Worm (Caenorhabditis elegans) whole organism, L2 larva: Measurements from ENCODE around the gene F53A9.9.
A peak's percentile ranks its signal among the peaks of the same experiment; 100 is the strongest.
"Not testable (repeated sequence)": the region's sequence is repeated elsewhere in the genome, so short reads cannot be mapped to it uniquely, and the experiment has no call there.

ENCODE experiments used
- C34F6.9 ChIP-seq: fragments of 150-350 bp; optimal IDR thresholded peaks from 2 replicates; lab custom pipeline; 2014; ENCODE audit warnings: missing biosample characterization, missing genetic modification characterization
- F13H6.1 ChIP-seq: sonication (generic microtip); optimal IDR thresholded peaks from 2 replicates; lab custom pipeline; 2016; ENCODE audit warnings: missing genetic modification characterization, missing compliant biosample characterization
- Y55F3AM.14 ChIP-seq: fragments of 200-800 bp; sonication (Bioruptor generic); optimal IDR thresholded peaks from 2 replicates; lab custom pipeline; 2018; ENCODE audit warnings: mild to moderate bottlenecking, missing genetic modification characterization, missing compliant biosample characterization
- aly-2 ChIP-seq: fragments of 150-350 bp; optimal IDR thresholded peaks from 2 replicates; lab custom pipeline; 2014; ENCODE audit warnings: missing biosample characterization, missing genetic modification characterization
- ama-1 ChIP-seq: fragments of 150-350 bp; optimal IDR thresholded peaks from 2 replicates; lab custom pipeline; 2018; ENCODE audit warnings: inconsistent platforms
- blmp-1 ChIP-seq: sonication (generic microtip); optimal IDR thresholded peaks from 2 replicates; lab custom pipeline; 2017; ENCODE audit warnings: missing genetic modification characterization, mild to moderate bottlenecking, missing compliant biosample characterization, antibody characterized with exemption, moderate library complexity; ENCODE audit not compliant: insufficient read depth
- ceh-82 ChIP-seq: fragments of 150-350 bp; optimal IDR thresholded peaks from 2 replicates; lab custom pipeline; 2014; ENCODE audit warnings: missing biosample characterization, missing genetic modification characterization
- crh-2 ChIP-seq: sonication (generic microtip); optimal IDR thresholded peaks from 2 replicates; lab custom pipeline; 2017; ENCODE audit warnings: missing biosample characterization, missing genetic modification characterization
- egl-27 ChIP-seq: sonication (generic microtip); optimal IDR thresholded peaks from 3 replicates; lab custom pipeline; 2017; ENCODE audit warnings: missing biosample characterization, missing genetic modification reagents, missing genetic modification characterization
- elt-3 ChIP-seq: sonication (generic microtip); optimal IDR thresholded peaks from 2 replicates; lab custom pipeline; 2017; ENCODE audit warnings: missing biosample characterization, missing genetic modification characterization
- fos-1 ChIP-seq: fragments of 150-350 bp; optimal IDR thresholded peaks from 2 replicates; lab custom pipeline; 2014; ENCODE audit warnings: missing biosample characterization, missing genetic modification characterization
- gmeb-1 ChIP-seq: fragments of 150-350 bp; optimal IDR thresholded peaks from 2 replicates; lab custom pipeline; 2014; ENCODE audit warnings: missing biosample characterization, missing genetic modification characterization
- lin-13 ChIP-seq: fragments of 150-350 bp; optimal IDR thresholded peaks from 2 replicates; lab custom pipeline; 2014; ENCODE audit warnings: missing biosample characterization, missing genetic modification reagents, missing genetic modification characterization
- lsy-2 ChIP-seq, 2 experiments: fragments of 150-350 bp in 1 of 2; sonication (generic microtip) in 1 of 2; optimal IDR thresholded peaks; 2 replicates each; lab custom pipeline; 2014 to 2017; ENCODE audit warnings: missing biosample characterization in 2 of 2, missing genetic modification characterization in 2 of 2
- mab-5 ChIP-seq: fragments of 150-350 bp; optimal IDR thresholded peaks from 2 replicates; lab custom pipeline; 2014; ENCODE audit warnings: missing biosample characterization, missing genetic modification characterization
- mdl-1 ChIP-seq, 2 experiments: fragments of 150-350 bp in 1 of 2; sonication (generic microtip) in 1 of 2; optimal IDR thresholded peaks; 2 replicates each; lab custom pipeline; 2017; ENCODE audit warnings: missing biosample characterization in 2 of 2, missing genetic modification characterization in 2 of 2
- nhr-10 ChIP-seq: sonication (generic microtip); optimal IDR thresholded peaks from 2 replicates; lab custom pipeline; 2017; ENCODE audit warnings: missing biosample characterization, missing genetic modification characterization
- nhr-12 ChIP-seq: fragments of 150-350 bp; optimal IDR thresholded peaks from 2 replicates; lab custom pipeline; 2014; ENCODE audit warnings: missing biosample characterization, missing genetic modification characterization
- nhr-129 ChIP-seq: fragments of 150-350 bp; optimal IDR thresholded peaks from 2 replicates; lab custom pipeline; 2014; ENCODE audit warnings: missing biosample characterization, missing genetic modification characterization
- nhr-21 ChIP-seq: fragments of 150-350 bp; optimal IDR thresholded peaks from 2 replicates; lab custom pipeline; 2014; ENCODE audit warnings: missing biosample characterization, missing genetic modification characterization
- nhr-6 ChIP-seq: fragments of 150-350 bp; optimal IDR thresholded peaks from 2 replicates; lab custom pipeline; 2014; ENCODE audit warnings: missing biosample characterization, missing genetic modification characterization
- sem-4 ChIP-seq: fragments of 150-350 bp; optimal IDR thresholded peaks from 2 replicates; lab custom pipeline; 2014; ENCODE audit warnings: missing biosample characterization, missing genetic modification reagents, missing genetic modification characterization
- skn-1 ChIP-seq: sonication (generic microtip); optimal IDR thresholded peaks from 2 replicates; lab custom pipeline; 2017; ENCODE audit warnings: missing biosample characterization, missing genetic modification characterization
- sma-9 ChIP-seq, 2 experiments: fragments of 150-350 bp in 1 of 2; sonication (generic microtip) in 1 of 2; optimal IDR thresholded peaks; 2 replicates each; lab custom pipeline; 2014 to 2016; ENCODE audit warnings: missing genetic modification characterization in 2 of 2, mild to moderate bottlenecking in 1 of 2, missing biosample characterization in 1 of 2, missing compliant biosample characterization in 1 of 2, missing genetic modification reagents in 1 of 2, moderate library complexity in 1 of 2
- snpc-4 ChIP-seq: fragments of 150-350 bp; optimal IDR thresholded peaks from 2 replicates; lab custom pipeline; 2014; ENCODE audit warnings: missing biosample characterization, missing genetic modification characterization
- ztf-1 ChIP-seq: fragments of 200-800 bp; sonication (Bioruptor generic); conservative IDR thresholded peaks from 2 replicates; pipeline ENCODE4 v1.3.6; 2022; ENCODE audit warnings: missing genetic modification characterization, missing compliant biosample characterization

The F53A9.9 gene

ce11 chrX:8736965-8737464 is 16.5 kb upstream of the F53A9.9 start, which contains the start of gene M02D8.3:
Gene M02D8.3 (minus strand): TSS chrX:8737015.
- TF ChIP-seq Y55F3AM.14 (GFP tag; lab: Kevin White, UChicago) (no peak), nhr-21 (peak; percentile 36), sma-9 (GFP tag; optimal IDR thresholded peaks at IDR 0.05; lab: Kevin White, UChicago) (peak; percentile 5), sma-9 (tag; optimal IDR thresholded peaks at IDR 0.05; lab: Kevin White, UChicago) (no peak), nhr-129 (peak; percentile 47), skn-1 (tag; lab: Kevin White, UChicago) (no peak), C34F6.9 (tag; lab: Kevin White, UChicago) (peak; percentile 55), lsy-2 (tag; optimal IDR thresholded peaks at IDR 0.05; lab: Kevin White, UChicago) (peak in 1 of 2 experiments; percentile 61), sem-4 (tag; lab: Kevin White, UChicago) (peak; percentile 17), fos-1 (tag; lab: Kevin White, UChicago) (peak; percentile 55), egl-27 (tag; lab: Kevin White, UChicago) (no peak), ama-1 (lab: Kevin White, UChicago) (no peak), nhr-10 (no peak), mdl-1 (tag; optimal IDR thresholded peaks at IDR 0.05; lab: Kevin White, UChicago) (no peak), gmeb-1 (tag; lab: Kevin White, UChicago) (no peak), crh-2 (tag; lab: Kevin White, UChicago) (peak; percentile 58)

ce11 chrX:8731822-8732221 is 11.3 kb upstream of the F53A9.9 start, which contains the start of gene M02D8.6:
Gene M02D8.6 (minus strand): TSS chrX:8731922.
- TF ChIP-seq aly-2; nhr-12 (tag; lab: Kevin White, UChicago); nhr-6 (tag; lab: Kevin White, UChicago): not testable (repeated sequence)

ce11 chrX:8727306-8727705 is 6.7 kb upstream of the F53A9.9 start, which contains the start of gene EGAP4.1:
Gene EGAP4.1 (minus strand): TSS chrX:8727406.
- TF ChIP-seq lsy-2 (tag; optimal IDR thresholded peaks at IDR 0.05; lab: Kevin White, UChicago), result no peak
- TF ChIP-seq F13H6.1 (tag; lab: Kevin White, UChicago), result no peak
- TF ChIP-seq mab-5 (tag; lab: Kevin White, UChicago), result no peak
- no peak for TF ChIP-seq nhr-21
- no peak for TF ChIP-seq ztf-1 (GFP tag; lab: Robert Waterston, UW)
- no peak for TF ChIP-seq sma-9 (GFP tag; optimal IDR thresholded peaks at IDR 0.05; lab: Kevin White, UChicago)
- no peak for TF ChIP-seq sma-9 (tag; optimal IDR thresholded peaks at IDR 0.05; lab: Kevin White, UChicago)

ce11 chrX:8723840-8724239 is 3.3 kb upstream of the F53A9.9 start:
- TF ChIP-seq nhr-129 (peak; percentile 59), F13H6.1 (tag; lab: Kevin White, UChicago) (peak; percentile 83), elt-3 (tag; lab: Kevin White, UChicago) (no peak), sem-4 (tag; lab: Kevin White, UChicago) (peak; percentile 22), sma-9 (GFP tag; optimal IDR thresholded peaks at IDR 0.05; lab: Kevin White, UChicago) (peak; percentile 46), sma-9 (tag; optimal IDR thresholded peaks at IDR 0.05; lab: Kevin White, UChicago) (no peak), lin-13 (GFP tag; lab: Kevin White, UChicago) (peak; percentile 6), ama-1 (lab: Kevin White, UChicago) (no peak), lsy-2 (tag; optimal IDR thresholded peaks at IDR 0.05; lab: Kevin White, UChicago) (peak in 1 of 2 experiments; percentile 35), snpc-4 (tag; lab: Kevin White, UChicago) (peak; percentile 33), aly-2 (no peak)
- TF ChIP-seq, all 48 proteins: peak for 7

ce11 chrX:8723127-8723600 is 2.6 kb upstream of the F53A9.9 start, which contains the start of gene tnt-2:
Gene tnt-2 (minus strand): TSS chrX:8723550.
- TF ChIP-seq ceh-82 (tag; lab: Kevin White, UChicago), result no peak

- TF ChIP-seq nhr-129 (peak; percentile 34), fos-1 (tag; lab: Kevin White, UChicago) (no peak), sma-9 (GFP tag; optimal IDR thresholded peaks at IDR 0.05; lab: Kevin White, UChicago) (peak; percentile 12), sma-9 (tag; optimal IDR thresholded peaks at IDR 0.05; lab: Kevin White, UChicago) (no peak), sem-4 (tag; lab: Kevin White, UChicago) (no peak), F13H6.1 (tag; lab: Kevin White, UChicago) (peak; percentile 37), mab-5 (tag; lab: Kevin White, UChicago) (no peak), ceh-82 (tag; lab: Kevin White, UChicago) (no peak)
- TF ChIP-seq, all 48 proteins: peak for 3
Observed at ce11 chrX:8721273-8721672, 715 bp upstream of the F53A9.9 start.

ce11 chrX:8719888-8720287 is 670 bp downstream of the F53A9.9 start:
- TF ChIP-seq sma-9 (GFP tag; optimal IDR thresholded peaks at IDR 0.05; lab: Kevin White, UChicago) (peak; percentile 12), sma-9 (tag; optimal IDR thresholded peaks at IDR 0.05; lab: Kevin White, UChicago) (no peak), blmp-1 (tag; lab: Kevin White, UChicago) (no peak), F13H6.1 (tag; lab: Kevin White, UChicago) (peak; percentile 10), sem-4 (tag; lab: Kevin White, UChicago) (no peak)
